Fruit fly (Drosophila melanogaster) whole organism, embryonic: Measurements from ENCODE around the gene CG31445.
A peak's percentile ranks its signal among the peaks of the same experiment; 100 is the strongest.

Source experiments
- Ada2b ChIP-seq: fragments of 200-800 bp; sonication (Bioruptor generic); IDR thresholded peaks from 2 replicates; pipeline ENCODE4 v1.3.6; 2022; ENCODE audit warnings: missing biosample characterization, missing genetic modification characterization
- Aef1 ChIP-seq: fragments of 200-800 bp; sonication (Bioruptor generic); IDR thresholded peaks from 3 replicates; pipeline ENCODE4 v1.3.6; 2022; ENCODE audit warnings: missing biosample characterization, missing genetic modification characterization
- CG10565 ChIP-seq: fragments of 200-800 bp; sonication (Bioruptor generic); optimal IDR thresholded peaks from 3 replicates; lab custom pipeline; 2016; ENCODE audit warnings: missing biosample characterization, mild to moderate bottlenecking, missing genetic modification characterization
- CG12659 ChIP-seq: fragments of 200-800 bp; sonication (Bioruptor generic); optimal IDR thresholded peaks from 3 replicates; lab custom pipeline; 2017; ENCODE audit warnings: mild to moderate bottlenecking, missing biosample characterization, missing genetic modification reagents, missing genetic modification characterization
- CG14014 ChIP-seq: fragments of 200-800 bp; sonication (Bioruptor generic); IDR thresholded peaks from 2 replicates; pipeline ENCODE4 v1.3.6; 2022; ENCODE audit warnings: missing biosample characterization, missing genetic modification characterization
- CG14667 ChIP-seq: fragments of 200-800 bp; sonication (Bioruptor generic); IDR thresholded peaks from 2 replicates; pipeline ENCODE4 v1.3.6; 2022; ENCODE audit warnings: missing biosample characterization, missing genetic modification characterization
- CG1602 ChIP-seq: fragments of 200-800 bp; sonication (Bioruptor generic); optimal IDR thresholded peaks from 3 replicates; lab custom pipeline; 2016; ENCODE audit warnings: missing biosample characterization, missing genetic modification characterization
- CG17361 ChIP-seq: fragments of 200-800 bp; sonication (Bioruptor generic); IDR thresholded peaks from 3 replicates; pipeline ENCODE4 v1.3.6; 2022; ENCODE audit warnings: missing biosample characterization, missing genetic modification characterization
- CG17802 ChIP-seq: fragments of 200-800 bp; sonication (Bioruptor generic); optimal IDR thresholded peaks from 2 replicates; lab custom pipeline; 2018; ENCODE audit warnings: missing biosample characterization, mild to moderate bottlenecking, missing genetic modification characterization, moderate library complexity
- CG31441 ChIP-seq: fragments of 200-800 bp; sonication (Bioruptor generic); IDR thresholded peaks from 2 replicates; pipeline ENCODE4 v1.3.6; 2022; ENCODE audit warnings: missing biosample characterization, missing genetic modification characterization
- CG42726 ChIP-seq: fragments of 200-800 bp; sonication (Bioruptor generic); IDR thresholded peaks from 2 replicates; pipeline ENCODE4 v1.3.6; 2022; ENCODE audit warnings: missing biosample characterization, missing genetic modification characterization; ENCODE audit not compliant: partially characterized antibody
- CG4404 ChIP-seq: fragments of 200-800 bp; sonication (Bioruptor generic); IDR thresholded peaks from 2 replicates; pipeline ENCODE4 v1.3.6; 2022; ENCODE audit warnings: missing biosample characterization, missing genetic modification characterization
- CG8924 ChIP-seq: fragments of 200-800 bp; optimal IDR thresholded peaks from 3 replicates; lab custom pipeline; 2019; ENCODE audit warnings: missing biosample characterization, mild to moderate bottlenecking, missing genetic modification characterization, moderate library complexity
- CG9215 ChIP-seq: fragments of 200-800 bp; sonication (Bioruptor generic); IDR thresholded peaks from 2 replicates; pipeline ENCODE4 v1.3.6; 2022; ENCODE audit warnings: missing biosample characterization, missing genetic modification characterization
- CG9876 ChIP-seq: fragments of 200-800 bp; sonication (Bioruptor generic); optimal IDR thresholded peaks from 2 replicates; lab custom pipeline; 2016; ENCODE audit warnings: missing biosample characterization, missing genetic modification characterization
- CkIIα-i1 ChIP-seq: fragments of 200-800 bp; sonication (Bioruptor generic); IDR thresholded peaks from 2 replicates; pipeline ENCODE4 v1.3.6; 2022; ENCODE audit warnings: missing biosample characterization, missing genetic modification characterization
- Dbx ChIP-seq: fragments of 200-800 bp; sonication (Bioruptor generic); IDR thresholded peaks from 3 replicates; pipeline ENCODE4 v1.3.6; 2022; ENCODE audit warnings: missing biosample characterization, missing genetic modification characterization
- Dref ChIP-seq: fragments of 200-800 bp; sonication (Bioruptor generic); IDR thresholded peaks from 2 replicates; pipeline ENCODE4 v1.3.6; 2022; ENCODE audit warnings: missing biosample characterization, missing genetic modification characterization
- GATAe ChIP-seq: fragments of 200-800 bp; sonication (Bioruptor generic); conservative IDR thresholded peaks from 2 replicates; pipeline ENCODE4 v1.3.6; 2022; ENCODE audit warnings: missing biosample characterization, missing genetic modification characterization
- HmgD ChIP-seq: fragments of 200-800 bp; sonication (Bioruptor generic); optimal IDR thresholded peaks from 3 replicates; lab custom pipeline; 2016; ENCODE audit warnings: missing biosample characterization, missing genetic modification characterization
- Lpt ChIP-seq: fragments of >200 bp; optimal IDR thresholded peaks from 2 replicates; lab custom pipeline; 2018; ENCODE audit warnings: missing biosample characterization, missing genetic modification characterization
- MTF-1 ChIP-seq: fragments of 200-800 bp; sonication (Bioruptor generic); optimal IDR thresholded peaks from 2 replicates; lab custom pipeline; 2018; ENCODE audit warnings: missing biosample characterization, mild to moderate bottlenecking, missing genetic modification characterization, borderline replicate concordance
- Max ChIP-seq: fragments of 200-800 bp; sonication (Bioruptor generic); optimal IDR thresholded peaks from 2 replicates; lab custom pipeline; 2016; ENCODE audit warnings: missing biosample characterization, mild to moderate bottlenecking, missing genetic modification characterization
- Neu2 ChIP-seq: fragments of 200-800 bp; sonication (Bioruptor generic); optimal IDR thresholded peaks from 3 replicates; lab custom pipeline; 2016; ENCODE audit warnings: missing biosample characterization, missing genetic modification characterization, borderline replicate concordance
- PHDP ChIP-seq: fragments of 200-800 bp; sonication (Bioruptor generic); optimal IDR thresholded peaks from 3 replicates; lab custom pipeline; 2018; ENCODE audit warnings: missing biosample characterization, mild to moderate bottlenecking, missing genetic modification characterization, moderate library complexity
- Pdp1 ChIP-seq, 2 experiments: fragments of 200-800 bp; sonication (Bioruptor generic); optimal IDR thresholded peaks; 3 replicates each; lab custom pipeline; 2016; ENCODE audit warnings: missing biosample characterization in 2 of 2, missing genetic modification characterization in 2 of 2, mild to moderate bottlenecking in 1 of 2, moderate library complexity in 1 of 2
- aop ChIP-seq: fragments of 200-800 bp; sonication (Bioruptor generic); IDR thresholded peaks from 2 replicates; pipeline ENCODE4 v1.3.6; 2022; ENCODE audit warnings: missing biosample characterization, missing genetic modification characterization
- cas ChIP-seq: fragments of 200-800 bp; sonication (Bioruptor generic); IDR thresholded peaks from 2 replicates; pipeline ENCODE4 v1.3.6; 2022; ENCODE audit warnings: missing biosample characterization, missing genetic modification characterization
- cg ChIP-seq: fragments of 200-800 bp; sonication (Bioruptor generic); optimal IDR thresholded peaks from 3 replicates; lab custom pipeline; 2019; ENCODE audit warnings: missing biosample characterization, mild to moderate bottlenecking, missing genetic modification characterization, moderate library complexity
- corto ChIP-seq: fragments of 200-800 bp; sonication (Bioruptor generic); optimal IDR thresholded peaks from 2 replicates; lab custom pipeline; 2016; ENCODE audit warnings: missing biosample characterization, mild to moderate bottlenecking, missing genetic modification characterization, moderate library complexity
- croc ChIP-seq: fragments of 200-800 bp; sonication (Bioruptor generic); conservative IDR thresholded peaks from 3 replicates; pipeline ENCODE4 v1.3.6; 2022; ENCODE audit warnings: missing biosample characterization, missing genetic modification characterization
- crol ChIP-seq: fragments of 200-800 bp; sonication (Bioruptor generic); IDR thresholded peaks from 2 replicates; pipeline ENCODE4 v1.3.6; 2022; ENCODE audit warnings: missing biosample characterization, missing genetic modification characterization
- emc ChIP-seq: fragments of 200-800 bp; sonication (Bioruptor generic); optimal IDR thresholded peaks from 2 replicates; lab custom pipeline; 2016; ENCODE audit warnings: missing biosample characterization, missing genetic modification characterization
- exex ChIP-seq: fragments of 200-800 bp; sonication (Bioruptor generic); optimal IDR thresholded peaks from 4 replicates; lab custom pipeline; 2018; ENCODE audit warnings: missing biosample characterization, mild to moderate bottlenecking, missing genetic modification characterization, moderate library complexity
- fd3F ChIP-seq: fragments of 200-800 bp; sonication (Bioruptor generic); optimal IDR thresholded peaks from 2 replicates; lab custom pipeline; 2018; ENCODE audit warnings: missing biosample characterization, mild to moderate bottlenecking, missing genetic modification characterization, moderate library complexity
- fru ChIP-seq: fragments of >200 bp; optimal IDR thresholded peaks from 2 replicates; lab custom pipeline; 2017
- hkb ChIP-seq, 2 experiments: fragments of 200-800 bp in 1 of 2; fragments of >200 bp in 1 of 2; sonication (Bioruptor generic) in 1 of 2; IDR thresholded peaks in 1 of 2; optimal IDR thresholded peaks in 1 of 2; 2 replicates each; pipeline versions ENCODE4 v1.3.6 to Lab custom; 2017 to 2022; ENCODE audit warnings: missing biosample characterization in 1 of 2, missing genetic modification characterization in 1 of 2
- kni ChIP-seq: fragments of 200-800 bp; sonication (Bioruptor generic); optimal IDR thresholded peaks from 3 replicates; lab custom pipeline; 2017; ENCODE audit warnings: mild to moderate bottlenecking, missing biosample characterization, missing genetic modification reagents, missing genetic modification characterization
- lab ChIP-seq: fragments of 200-800 bp; sonication (Bioruptor generic); optimal IDR thresholded peaks from 3 replicates; lab custom pipeline; 2017; ENCODE audit warnings: missing biosample characterization, missing genetic modification characterization, mild to moderate bottlenecking, moderate library complexity, missing genetic modification reagents
- mirr ChIP-seq: fragments of 200-800 bp; sonication (Bioruptor generic); optimal IDR thresholded peaks from 3 replicates; lab custom pipeline; 2018; ENCODE audit warnings: missing biosample characterization, mild to moderate bottlenecking, missing genetic modification characterization
- oc ChIP-seq: fragments of 200-800 bp; sonication (Bioruptor generic); optimal IDR thresholded peaks from 2 replicates; lab custom pipeline; 2018; ENCODE audit warnings: missing biosample characterization, mild to moderate bottlenecking, missing genetic modification characterization, moderate library complexity
- prd ChIP-seq, 3 experiments: fragments of >200 bp in 2 of 3; fragments of 200-800 bp in 1 of 3; sonication (Bioruptor generic) in 1 of 3; optimal IDR thresholded peaks in 2 of 3; IDR thresholded peaks in 1 of 3; 2 replicates in 2 of 3; 3 replicates in 1 of 3; pipeline versions ENCODE4 v1.3.6 to Lab custom; 2017 to 2022; ENCODE audit warnings: missing biosample characterization in 1 of 3, missing genetic modification characterization in 1 of 3
- ranshi ChIP-seq: fragments of 200-800 bp; sonication (Bioruptor generic); IDR thresholded peaks from 2 replicates; pipeline ENCODE4 v1.3.6; 2022; ENCODE audit warnings: missing biosample characterization, missing genetic modification characterization
- repo ChIP-seq: fragments of 200-800 bp; sonication (Bioruptor generic); optimal IDR thresholded peaks from 2 replicates; lab custom pipeline; 2016; ENCODE audit warnings: missing biosample characterization, missing genetic modification characterization
- sisA ChIP-seq: fragments of 200-800 bp; sonication (Bioruptor generic); IDR thresholded peaks from 2 replicates; pipeline ENCODE4 v1.3.6; 2022; ENCODE audit warnings: missing biosample characterization, missing genetic modification characterization
- slbo ChIP-seq: fragments of 200-800 bp; sonication (Bioruptor generic); IDR thresholded peaks from 2 replicates; pipeline ENCODE4 v1.3.6; 2022; ENCODE audit warnings: missing biosample characterization, missing genetic modification characterization
- so ChIP-seq: fragments of 200-800 bp; sonication (Bioruptor generic); IDR thresholded peaks from 3 replicates; pipeline ENCODE4 v1.3.6; 2022; ENCODE audit warnings: missing biosample characterization, missing genetic modification characterization
- stwl ChIP-seq: fragments of 200-800 bp; sonication (Bioruptor generic); optimal IDR thresholded peaks from 3 replicates; lab custom pipeline; 2018; ENCODE audit warnings: missing biosample characterization, mild to moderate bottlenecking, missing genetic modification characterization, moderate library complexity
- wdn ChIP-seq: fragments of 200-800 bp; sonication (Bioruptor generic); IDR thresholded peaks from 2 replicates; pipeline ENCODE4 v1.3.6; 2022; ENCODE audit warnings: missing biosample characterization, missing genetic modification characterization

The CG31445 gene

dm6 chr3R:29230552-29231102 is 14.0 kb downstream of the CG31445 start (continued):
- no peak for TF ChIP-seq CG8924 (tag; lab: Kevin White, UChicago)
- no peak for TF ChIP-seq kni (GFP tag; lab: Kevin White, UChicago)
- TF ChIP-seq CG42726 (GFP tag; lab: Robert Waterston, UW): no peak
- no peak for TF ChIP-seq croc
- TF ChIP-seq repo (GFP tag; lab: Kevin White, UChicago): no peak
- TF ChIP-seq sisA (GFP tag; lab: Robert Waterston, UW): 0 out of 2 replicates have a peak, but pooled peaks have one; percentile 27
- TF ChIP-seq Max (GFP tag; lab: Kevin White, UChicago): no peak
- no peak for TF ChIP-seq CG14667 (GFP tag; lab: Robert Waterston, UW)
- peak; percentile 37; the same call in 1 of the 2 replicates for TF ChIP-seq wdn (GFP tag; lab: Robert Waterston, UW)
- no peak for TF ChIP-seq fd3F (GFP tag; lab: Kevin White, UChicago)
- 0 out of 3 replicates have a peak, but pooled peaks have one; percentile 55 for TF ChIP-seq Dbx (GFP tag; lab: Robert Waterston, UW)
- no peak for TF ChIP-seq HmgD (GFP tag; lab: Kevin White, UChicago)
- no peak for TF ChIP-seq emc (GFP tag; lab: Kevin White, UChicago)
- no peak for TF ChIP-seq stwl (tag; lab: Kevin White, UChicago)
- no peak for TF ChIP-seq CG9215 (GFP tag; lab: Robert Waterston, UW)
- TF ChIP-seq CkIIα-i1 (GFP tag; lab: Robert Waterston, UW): no peak
- no peak for TF ChIP-seq CG12659
- peak; percentile 65 for TF ChIP-seq cas (GFP tag; lab: Robert Waterston, UW)
- TF ChIP-seq crol: no peak
- TF ChIP-seq aop (GFP tag; lab: Robert Waterston, UW): no peak
- TF ChIP-seq CG17361 (GFP tag; lab: Robert Waterston, UW): no peak
- no peak for TF ChIP-seq CG17802
- TF ChIP-seq Neu2 (GFP tag; lab: Kevin White, UChicago): no peak
- TF ChIP-seq Ada2b: 0 out of 2 replicates have a peak, but pooled peaks have one; percentile 15
- TF ChIP-seq corto (GFP tag; lab: Kevin White, UChicago): no peak
- TF ChIP-seq fru (lab: Kevin White, UChicago): no peak
- no peak for TF ChIP-seq so (GFP tag; lab: Robert Waterston, UW)
- TF ChIP-seq oc: no peak
- no peak for TF ChIP-seq prd (optimal IDR thresholded peaks at IDR 0.05; lab: Kevin White, UChicago)
- TF ChIP-seq prd (GFP tag; IDR thresholded peaks at IDR 0.05; lab: Robert Waterston, UW): 0 out of 3 replicates have a peak, but pooled peaks have one; percentile 11
- peak; percentile 84 for TF ChIP-seq exex (tag; lab: Kevin White, UChicago)
- no peak for TF ChIP-seq CG31441 (GFP tag; lab: Robert Waterston, UW)
- no peak for TF ChIP-seq CG10565 (GFP tag; lab: Kevin White, UChicago)
- peak; percentile 50; the same call in 1 of the 2 replicates for TF ChIP-seq ranshi (GFP tag; lab: Robert Waterston, UW)
- TF ChIP-seq Lpt: no peak
- 0 out of 2 replicates have a peak, but pooled peaks have one; percentile 23 for TF ChIP-seq Dref (GFP tag; lab: Robert Waterston, UW)
- TF ChIP-seq Aef1 (GFP tag; lab: Robert Waterston, UW): peak; percentile 49; the same call in 1 of the 3 replicates
- peak; percentile 71 for TF ChIP-seq mirr
- TF ChIP-seq Pdp1 (GFP tag; optimal IDR thresholded peaks at IDR 0.05; lab: Kevin White, UChicago): peak in 1 of 2 experiments; percentile 96
- TF ChIP-seq hkb (optimal IDR thresholded peaks at IDR 0.05; lab: Kevin White, UChicago): no peak
- no peak for TF ChIP-seq hkb (GFP tag; IDR thresholded peaks at IDR 0.05; lab: Robert Waterston, UW)
- TF ChIP-seq MTF-1 (GFP tag; lab: Kevin White, UChicago): no peak
- peak; percentile 48; the same call in 1 of the 2 replicates for TF ChIP-seq CG14014
- TF ChIP-seq GATAe: peak; percentile 49; the same call in 1 of the 2 replicates
- TF ChIP-seq CG1602 (GFP tag; lab: Kevin White, UChicago): no peak
- no peak for TF ChIP-seq PHDP (tag; lab: Kevin White, UChicago)
- no peak for TF ChIP-seq lab (GFP tag; lab: Kevin White, UChicago)
- TF ChIP-seq cg (GFP tag; lab: Kevin White, UChicago): no peak
- TF ChIP-seq CG4404 (GFP tag; lab: Robert Waterston, UW): no peak
- TF ChIP-seq CG9876 (GFP tag; lab: Kevin White, UChicago): no peak
- TF ChIP-seq slbo (GFP tag; lab: Robert Waterston, UW): peak; percentile 45; the same call in 1 of the 2 replicates
